Fruit fly (Drosophila melanogaster): ENCODE measurements around the gene primo-1.
A peak's percentile ranks its signal among the peaks of the same experiment; 100 is the strongest.

The primo-1 gene

DNA sequence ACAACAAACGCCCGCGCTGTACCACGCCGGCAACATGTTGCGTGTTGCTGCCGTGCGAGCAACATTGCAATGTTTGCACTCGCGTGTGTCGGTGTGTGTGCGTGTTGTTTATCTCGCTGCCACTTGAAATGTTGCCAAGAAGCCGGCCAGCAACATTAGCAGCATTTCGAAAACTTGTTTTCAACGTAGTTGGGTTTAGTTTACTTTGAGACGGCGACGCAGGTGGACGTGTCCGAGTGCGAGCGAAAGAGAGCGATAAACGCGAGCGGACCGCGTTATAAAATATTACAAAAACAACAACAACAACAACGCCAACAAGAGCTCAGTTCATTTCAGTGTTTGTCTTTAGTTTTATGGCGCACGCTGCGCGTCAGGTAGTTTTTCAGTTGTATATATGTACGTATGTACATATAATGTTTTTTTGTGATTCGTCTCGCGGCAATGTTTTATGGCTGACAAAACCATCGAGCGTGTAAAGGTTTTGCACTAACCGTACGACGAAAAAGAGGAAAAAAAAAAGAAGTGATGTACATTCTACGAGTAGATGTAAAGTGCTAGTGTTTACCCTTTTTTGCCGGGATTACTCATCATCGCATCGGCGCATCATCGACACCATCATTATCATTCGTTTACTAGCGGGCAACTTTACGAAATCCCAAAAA, 3.5 kb upstream of the primo-1 start, which contains the start of gene kmr (continued):
- no peak for TF ChIP-seq CG6792 (GFP tag; optimal IDR thresholded peaks at IDR 0.05)
- TF ChIP-seq achi (GFP tag; optimal IDR thresholded peaks at IDR 0.05), result no peak
- TF ChIP-seq vri (GFP tag; optimal IDR thresholded peaks at IDR 0.05), result peak; percentile 33
- no peak for TF ChIP-seq CG16779 (tag; optimal IDR thresholded peaks at IDR 0.05)
- no peak for TF ChIP-seq CG11762 (GFP tag; optimal IDR thresholded peaks at IDR 0.05; ENCODE audit: insufficient read depth)
- TF ChIP-seq CG8632 (GFP tag; optimal IDR thresholded peaks at IDR 0.05), result no peak
- no peak for TF ChIP-seq CG31627 (GFP tag; optimal IDR thresholded peaks at IDR 0.05)
- TF ChIP-seq CG15336 (GFP tag; IDR thresholded peaks at IDR 0.05), result peak; percentile 16; the same call in 1 of the 2 replicates
- TF ChIP-seq svp (GFP tag), result peak; percentile 39
- TF ChIP-seq Eip78C (GFP tag), result peak; percentile 81
- no peak for TF ChIP-seq Sox14 (GFP tag; optimal IDR thresholded peaks at IDR 0.05)
- TF ChIP-seq Ets21C (GFP tag; optimal IDR thresholded peaks at IDR 0.05), result no peak
- peak; percentile 55; the same call in 2 of the 3 replicates for TF ChIP-seq eg (GFP tag; IDR thresholded peaks at IDR 0.05)
- TF ChIP-seq CG6808 (GFP tag; optimal IDR thresholded peaks at IDR 0.05), result peak; percentile 30
- no peak for TF ChIP-seq Smox (GFP tag; optimal IDR thresholded peaks at IDR 0.05)
- TF ChIP-seq dsx (GFP tag; optimal IDR thresholded peaks at IDR 0.05; ENCODE audit: poor library complexity, severe bottlenecking), result peak; percentile 58
- no peak for TF ChIP-seq CG32006 (GFP tag; optimal IDR thresholded peaks at IDR 0.05)
- TF ChIP-seq Hr38 (GFP tag; optimal IDR thresholded peaks at IDR 0.05), result no peak
- no peak for TF ChIP-seq CG7368 (GFP tag; optimal IDR thresholded peaks at IDR 0.05)
- peak; percentile 57; the same call in 2 of the 3 replicates for TF ChIP-seq CG6163 (GFP tag; IDR thresholded peaks at IDR 0.05)
- TF ChIP-seq acj6 (GFP tag; optimal IDR thresholded peaks at IDR 0.05), result peak; percentile 5
- no peak for TF ChIP-seq Eip93F (GFP tag; optimal IDR thresholded peaks at IDR 0.05)
- no peak for TF ChIP-seq salr (GFP tag; optimal IDR thresholded peaks at IDR 0.05)
- no peak for TF ChIP-seq CG10669 (GFP tag; optimal IDR thresholded peaks at IDR 0.05)
- TF ChIP-seq pdm3 (GFP tag; optimal IDR thresholded peaks at IDR 0.05), result no peak
- TF ChIP-seq Ets96B (tag; optimal IDR thresholded peaks at IDR 0.05), result no peak
- TF ChIP-seq CG3032 (tag; optimal IDR thresholded peaks at IDR 0.05), result peak; percentile 13
- no peak; the same call in 2 of the 3 replicates for TF ChIP-seq CG8119 (GFP tag; IDR thresholded peaks at IDR 0.05)
- TF ChIP-seq cyc (GFP tag; optimal IDR thresholded peaks at IDR 0.05), result no peak
- no peak for TF ChIP-seq Met (GFP tag; optimal IDR thresholded peaks at IDR 0.05)
- TF ChIP-seq CG6854 (GFP tag; optimal IDR thresholded peaks at IDR 0.05), result no peak
- TF ChIP-seq spab (GFP tag; optimal IDR thresholded peaks at IDR 0.05), result no peak
- TF ChIP-seq Sox102F (GFP tag; optimal IDR thresholded peaks at IDR 0.05), result peak; percentile 55
- TF ChIP-seq Eip75B (GFP tag; optimal IDR thresholded peaks at IDR 0.05), result peak; percentile 46
- no peak for TF ChIP-seq OdsH (GFP tag; optimal IDR thresholded peaks at IDR 0.05)
- no peak for TF ChIP-seq fd85E (GFP tag; optimal IDR thresholded peaks at IDR 0.05)
- no peak for TF ChIP-seq Gug (GFP tag; IDR thresholded peaks at IDR 0.05)
- TF ChIP-seq CG10631 (GFP tag; optimal IDR thresholded peaks at IDR 0.05), result no peak
- no peak for TF ChIP-seq CG8319 (GFP tag; optimal IDR thresholded peaks at IDR 0.05)
- TF ChIP-seq Hr4 (GFP tag; optimal IDR thresholded peaks at IDR 0.05), result no peak
- peak; percentile 33 to 47 for TF ChIP-seq ss (GFP tag; optimal IDR thresholded peaks at IDR 0.05)
- TF ChIP-seq esn (GFP tag; optimal IDR thresholded peaks at IDR 0.05), result no peak
